Worm (Caenorhabditis elegans) whole organism, L4 larva: ENCODE results near the gene R05G6.3.
A peak's percentile ranks its signal among the peaks of the same experiment; 100 is the strongest.

ENCODE experiments used
- D1046.2 ChIP-seq: fragments of 200-800 bp; sonication (Bioruptor generic); IDR thresholded peaks from 2 replicates; pipeline ENCODE4 v1.3.6; 2022; ENCODE audit warnings: missing genetic modification characterization, missing compliant biosample characterization
- F10B5.3 ChIP-seq: sonication (generic microtip); optimal IDR thresholded peaks from 2 replicates; lab custom pipeline; 2016; ENCODE audit warnings: mild to moderate bottlenecking, missing genetic modification characterization, missing compliant biosample characterization
- F26F4.8 ChIP-seq: fragments of 200-800 bp; sonication (Bioruptor generic); conservative IDR thresholded peaks from 2 replicates; pipeline ENCODE4 v1.3.6; 2022; ENCODE audit warnings: missing genetic modification characterization, missing compliant biosample characterization
- F37D6.2 ChIP-seq: sonication (generic microtip); optimal IDR thresholded peaks from 2 replicates; lab custom pipeline; 2016; ENCODE audit warnings: mild to moderate bottlenecking, missing genetic modification characterization, missing compliant biosample characterization
- F44E2.7 ChIP-seq: fragments of 200-800 bp; sonication (Bioruptor generic); IDR thresholded peaks from 2 replicates; pipeline ENCODE4 v2.1.2; 2022; ENCODE audit warnings: missing genetic modification characterization, missing compliant biosample characterization
- F49E8.2 ChIP-seq: sonication (generic microtip); optimal IDR thresholded peaks from 2 replicates; lab custom pipeline; 2016; ENCODE audit warnings: missing compliant biosample characterization, mild to moderate bottlenecking, missing genetic modification characterization, borderline replicate concordance
- R02D3.7 ChIP-seq: fragments of 150-350 bp; sonication (generic microtip); optimal IDR thresholded peaks from 3 replicates; lab custom pipeline; 2014; ENCODE audit warnings: missing biosample characterization, missing genetic modification characterization
- Y105C5A.15 ChIP-seq: fragments of 200-800 bp; sonication (Bioruptor generic); IDR thresholded peaks from 2 replicates; pipeline ENCODE4 v1.3.6; 2022; ENCODE audit warnings: missing genetic modification characterization, missing compliant biosample characterization
- Y5F2A.4 ChIP-seq: fragments of 200-800 bp; sonication (Bioruptor generic); optimal IDR thresholded peaks from 2 replicates; lab custom pipeline; 2018; ENCODE audit warnings: mild to moderate bottlenecking, missing genetic modification characterization, missing compliant biosample characterization
- Y75B8A.6 ChIP-seq: fragments of 200-800 bp; sonication (Bioruptor generic); IDR thresholded peaks from 2 replicates; pipeline ENCODE4 v1.3.6; 2022; ENCODE audit warnings: missing genetic modification reagents, missing genetic modification characterization, missing compliant biosample characterization
- arid-1 ChIP-seq: fragments of 200-800 bp; sonication (Bioruptor generic); conservative IDR thresholded peaks from 2 replicates; pipeline ENCODE4 v1.3.6; 2022; ENCODE audit warnings: missing genetic modification reagents, missing genetic modification characterization, missing compliant biosample characterization
- attf-4 ChIP-seq: sonication (generic microtip); optimal IDR thresholded peaks from 3 replicates; lab custom pipeline; 2017; ENCODE audit warnings: missing biosample characterization, missing genetic modification characterization
- ceh-82 ChIP-seq: sonication (generic microtip); optimal IDR thresholded peaks from 2 replicates; lab custom pipeline; 2017; ENCODE audit warnings: missing biosample characterization, missing genetic modification characterization
- cey-2 ChIP-seq: sonication (generic microtip); optimal IDR thresholded peaks from 3 replicates; lab custom pipeline; 2017; ENCODE audit warnings: missing genetic modification characterization, mild to moderate bottlenecking, missing compliant biosample characterization, antibody characterized with exemption, borderline replicate concordance; ENCODE audit not compliant: insufficient read depth
- egl-43 ChIP-seq: fragments of 200-800 bp; sonication (Bioruptor generic); IDR thresholded peaks from 2 replicates; pipeline ENCODE4 v1.3.6; 2022; ENCODE audit warnings: missing genetic modification reagents, missing genetic modification characterization, missing compliant biosample characterization
- fkh-10 ChIP-seq: fragments of 150-350 bp; optimal IDR thresholded peaks from 2 replicates; lab custom pipeline; 2014; ENCODE audit warnings: missing biosample characterization, missing genetic modification reagents, missing genetic modification characterization
- gei-8 ChIP-seq: fragments of 200-800 bp; sonication (Bioruptor generic); optimal IDR thresholded peaks from 2 replicates; lab custom pipeline; 2018; ENCODE audit warnings: mild to moderate bottlenecking, missing genetic modification characterization, missing compliant biosample characterization
- hif-1 ChIP-seq, 2 experiments: sonication (generic microtip); optimal IDR thresholded peaks; 2 replicates each; lab custom pipeline; 2016 to 2017; ENCODE audit warnings: missing compliant biosample characterization in 2 of 2, missing genetic modification characterization in 2 of 2, missing genetic modification reagents in 2 of 2, missing genotype in 2 of 2, mild to moderate bottlenecking in 1 of 2
- hlh-30 ChIP-seq: sonication (generic microtip); optimal IDR thresholded peaks from 2 replicates; lab custom pipeline; 2017; ENCODE audit warnings: antibody characterized with exemption, mild to moderate bottlenecking, missing genetic modification characterization, missing compliant biosample characterization; ENCODE audit not compliant: insufficient read depth
- lim-7 ChIP-seq: fragments of 200-800 bp; sonication (Bioruptor generic); IDR thresholded peaks from 2 replicates; pipeline ENCODE4 v1.3.6; 2022; ENCODE audit warnings: missing genetic modification characterization, missing compliant biosample characterization
- lin-13 ChIP-seq: fragments of 150-350 bp; optimal IDR thresholded peaks from 2 replicates; lab custom pipeline; 2014; ENCODE audit warnings: missing biosample characterization, missing genetic modification reagents, missing genetic modification characterization
- lin-15B ChIP-seq: fragments of 150-350 bp; sonication (generic microtip); optimal IDR thresholded peaks from 3 replicates; lab custom pipeline; 2014; ENCODE audit warnings: missing biosample characterization, missing genetic modification characterization
- lin-29 ChIP-seq: fragments of 200-800 bp; sonication (Bioruptor generic); IDR thresholded peaks from 2 replicates; pipeline ENCODE4 v1.3.6; 2022; ENCODE audit warnings: missing genetic modification reagents, missing genetic modification characterization, missing compliant biosample characterization
- mxl-3 ChIP-seq: fragments of 200-800 bp; sonication (Bioruptor generic); optimal IDR thresholded peaks from 2 replicates; lab custom pipeline; 2018; ENCODE audit warnings: mild to moderate bottlenecking, missing genetic modification characterization, missing compliant biosample characterization
- nhr-11 ChIP-seq: fragments of 150-350 bp; optimal IDR thresholded peaks from 2 replicates; lab custom pipeline; 2014; ENCODE audit warnings: missing biosample characterization, missing genetic modification characterization
- nhr-6 ChIP-seq: fragments of 150-350 bp; optimal IDR thresholded peaks from 2 replicates; lab custom pipeline; 2014; ENCODE audit warnings: missing biosample characterization, missing genetic modification characterization
- rbr-2 ChIP-seq: sonication (generic microtip); optimal IDR thresholded peaks from 2 replicates; lab custom pipeline; 2016; ENCODE audit warnings: missing genotype, missing genetic modification characterization, missing compliant biosample characterization
- sdz-12 ChIP-seq: fragments of 200-800 bp; sonication (Bioruptor generic); optimal IDR thresholded peaks from 2 replicates; lab custom pipeline; 2018; ENCODE audit warnings: mild to moderate bottlenecking, missing genetic modification characterization, missing compliant biosample characterization
- snpc-1.2 ChIP-seq: fragments of 200-800 bp; sonication (Bioruptor generic); IDR thresholded peaks from 2 replicates; pipeline ENCODE4 v1.3.6; 2022; ENCODE audit warnings: missing genetic modification reagents, missing genetic modification characterization, missing compliant biosample characterization
- spr-1 ChIP-seq: sonication (generic microtip); optimal IDR thresholded peaks from 2 replicates; lab custom pipeline; 2016; ENCODE audit warnings: mild to moderate bottlenecking, missing genetic modification characterization, missing compliant biosample characterization
- spr-3 ChIP-seq: fragments of 200-800 bp; sonication (Bioruptor generic); optimal IDR thresholded peaks from 2 replicates; lab custom pipeline; 2018; ENCODE audit warnings: mild to moderate bottlenecking, missing genetic modification characterization, missing compliant biosample characterization
- tra-1 ChIP-seq: fragments of 200-800 bp; sonication (Bioruptor generic); IDR thresholded peaks from 2 replicates; pipeline ENCODE4 v1.3.6; 2022; ENCODE audit warnings: missing genetic modification reagents, missing genetic modification characterization, missing compliant biosample characterization
- unc-130 ChIP-seq: sonication (generic microtip); optimal IDR thresholded peaks from 2 replicates; lab custom pipeline; 2016; ENCODE audit warnings: missing genetic modification reagents, missing genetic modification characterization, missing compliant biosample characterization
- unc-62 ChIP-seq, 3 experiments: fragments of 150-350 bp in 1 of 3; sonication (generic microtip); optimal IDR thresholded peaks in 2 of 3; peaks in 1 of 3; 1 replicate in 1 of 3; 2 replicates in 2 of 3; lab custom pipeline; 2014 to 2017; ENCODE audit warnings: missing biosample characterization in 3 of 3, missing genetic modification characterization in 3 of 3, missing genetic modification reagents in 3 of 3, missing genotype in 1 of 3
- vab-7 ChIP-seq: fragments of 200-800 bp; sonication (Bioruptor generic); IDR thresholded peaks from 2 replicates; pipeline ENCODE4 v1.3.6; 2022; ENCODE audit warnings: missing genetic modification reagents, missing genetic modification characterization, missing compliant biosample characterization
- zag-1 ChIP-seq: fragments of 150-350 bp; optimal IDR thresholded peaks from 2 replicates; lab custom pipeline; 2014; ENCODE audit warnings: missing biosample characterization, missing genetic modification characterization
- zfp-3 ChIP-seq: fragments of 200-800 bp; sonication (Bioruptor generic); conservative IDR thresholded peaks from 2 replicates; pipeline ENCODE4 v1.3.6; 2022; ENCODE audit warnings: missing genetic modification reagents, missing genetic modification characterization, missing compliant biosample characterization

Gene R05G6.3

ce11 chrIV:7487554-7488456, 28.5 kb upstream of the R05G6.3 start, which contains the start of the genes his-60 and his-59 (continued):
- TF ChIP-seq tra-1 (GFP tag; lab: Robert Waterston, UW), result peak; percentile 42; the same call in 1 of the 2 replicates
- no peak for TF ChIP-seq nhr-11 (tag; lab: Kevin White, UChicago)
- peak; percentile 77 for TF ChIP-seq egl-43 (GFP tag; lab: Robert Waterston, UW)
- no peak for TF ChIP-seq Y75B8A.6
- peak; percentile 89 for TF ChIP-seq F49E8.2
- TF ChIP-seq vab-7, result peak; percentile 64
- peak; percentile 77; the same call in 1 of the 2 replicates for TF ChIP-seq F44E2.7 (GFP tag; lab: Robert Waterston, UW)
- peak; percentile 57 for TF ChIP-seq snpc-1.2 (GFP tag; lab: Robert Waterston, UW)
- peak; percentile 50; the same call in 1 of the 2 replicates for TF ChIP-seq Y105C5A.15 (GFP tag; lab: Robert Waterston, UW)

DNA sequence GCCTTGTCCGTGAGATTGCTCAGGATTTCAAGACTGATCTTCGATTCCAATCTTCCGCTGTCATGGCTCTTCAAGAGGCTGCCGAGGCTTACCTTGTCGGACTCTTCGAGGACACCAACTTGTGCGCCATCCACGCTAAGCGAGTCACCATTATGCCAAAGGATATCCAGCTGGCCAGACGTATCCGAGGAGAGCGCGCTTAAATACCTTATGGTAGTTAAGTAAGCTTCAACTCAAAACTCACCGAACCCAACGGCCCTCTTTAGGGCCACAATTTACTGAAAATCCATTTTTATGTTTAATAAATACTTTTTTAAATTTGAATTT, 27.9 kb upstream of the R05G6.3 start:
- TF ChIP-seq lin-29 (no peak), zag-1 (tag; lab: Kevin White, UChicago) (no peak), R02D3.7 (no peak), attf-4 (no peak), spr-3 (GFP tag; lab: Kevin White, UChicago) (no peak), zfp-3 (no peak), lim-7 (GFP tag; lab: Robert Waterston, UW) (0 out of 2 replicates have a peak, but pooled peaks have one; percentile 57), F37D6.2 (tag; lab: Kevin White, UChicago) (no peak), hlh-30 (tag; lab: Kevin White, UChicago) (no peak), snpc-1.2 (GFP tag; lab: Robert Waterston, UW) (0 out of 2 replicates have a peak, but pooled peaks have one; percentile 77), lin-15B (tag; lab: Kevin White, UChicago) (no peak), lin-13 (GFP tag; lab: Kevin White, UChicago) (no peak), arid-1 (GFP tag; lab: Robert Waterston, UW) (peak; percentile 56; the same call in 1 of the 2 replicates), unc-130 (no peak), sdz-12 (GFP tag; lab: Kevin White, UChicago) (no peak), gei-8 (GFP tag; lab: Kevin White, UChicago) (peak; percentile 40), cey-2 (tag; lab: Kevin White, UChicago) (no peak), unc-62 (GFP tag; optimal IDR thresholded peaks at IDR 0.05 in 1 of 2; lab: Kevin White, UChicago) (no peak), unc-62 (tag; optimal IDR thresholded peaks at IDR 0.05; lab: Kevin White, UChicago) (no peak), D1046.2 (peak; percentile 70; the same call in 1 of the 2 replicates), F26F4.8 (GFP tag; lab: Robert Waterston, UW) (0 out of 2 replicates have a peak, but pooled peaks have one; percentile 27), ceh-82 (no peak), hif-1 (tag; optimal IDR thresholded peaks at IDR 0.05; lab: Kevin White, UChicago) (no peak), mxl-3 (no peak), Y5F2A.4 (GFP tag; lab: Kevin White, UChicago) (no peak), rbr-2 (tag; lab: Kevin White, UChicago) (no peak), nhr-6 (tag; lab: Kevin White, UChicago) (no peak), F10B5.3 (tag; lab: Kevin White, UChicago) (no peak), spr-1 (tag; lab: Kevin White, UChicago) (no peak), fkh-10 (GFP tag; lab: Kevin White, UChicago) (no peak), F49E8.2 (peak; percentile 58)
- TF ChIP-seq, all 104 proteins: peak for 7
